Fruit fly (Drosophila melanogaster) whole organism, embryonic: ENCODE data around the gene Sfp26Ad.

Experiments used
- Asciz ChIP-seq: fragments of 200-800 bp; sonication (Bioruptor generic); optimal IDR thresholded peaks from 2 replicates; lab custom pipeline; 2017; ENCODE audit warnings: missing biosample characterization, mild to moderate bottlenecking, missing genetic modification characterization, missing genetic modification reagents
- CG1024 ChIP-seq: fragments of 200-800 bp; sonication (Bioruptor generic); IDR thresholded peaks from 2 replicates; pipeline ENCODE4 v1.3.6; 2022; ENCODE audit warnings: missing biosample characterization, missing genetic modification characterization
- CG10274 ChIP-seq: fragments of 200-800 bp; sonication (Bioruptor generic); optimal IDR thresholded peaks from 3 replicates; lab custom pipeline; 2017; ENCODE audit warnings: missing biosample characterization, mild to moderate bottlenecking, missing genetic modification characterization
- CG11456 ChIP-seq: fragments of 200-800 bp; sonication (Bioruptor generic); IDR thresholded peaks from 3 replicates; pipeline ENCODE4 v1.3.6; 2022; ENCODE audit warnings: missing biosample characterization, missing genetic modification characterization
- CG1233 ChIP-seq: fragments of 200-800 bp; sonication (Bioruptor generic); optimal IDR thresholded peaks from 4 replicates; lab custom pipeline; 2018; ENCODE audit warnings: missing biosample characterization, mild to moderate bottlenecking, missing genetic modification characterization
- CG12942 ChIP-seq: fragments of 200-800 bp; sonication (Bioruptor generic); optimal IDR thresholded peaks from 3 replicates; lab custom pipeline; 2016; ENCODE audit warnings: missing biosample characterization, missing genetic modification characterization
- CG14014 ChIP-seq: fragments of 200-800 bp; sonication (Bioruptor generic); IDR thresholded peaks from 2 replicates; pipeline ENCODE4 v1.3.6; 2022; ENCODE audit warnings: missing biosample characterization, missing genetic modification characterization
- CG16813 ChIP-seq: fragments of 200-800 bp; sonication (Bioruptor generic); IDR thresholded peaks from 3 replicates; pipeline ENCODE4 v1.3.6; 2022; ENCODE audit warnings: missing biosample characterization, missing genetic modification characterization; ENCODE audit not compliant: partially characterized antibody
- CG17829 ChIP-seq: fragments of 200-800 bp; optimal IDR thresholded peaks from 2 replicates; lab custom pipeline; 2019; ENCODE audit warnings: missing biosample characterization, mild to moderate bottlenecking, missing genetic modification characterization, moderate library complexity
- CG17912 ChIP-seq: fragments of 200-800 bp; sonication (Bioruptor generic); optimal IDR thresholded peaks from 2 replicates; lab custom pipeline; 2018; ENCODE audit warnings: missing biosample characterization, mild to moderate bottlenecking, missing genetic modification characterization
- CG33213 ChIP-seq: fragments of 200-800 bp; sonication (Bioruptor generic); optimal IDR thresholded peaks from 3 replicates; lab custom pipeline; 2016; ENCODE audit warnings: missing biosample characterization, missing genetic modification characterization
- CG4730 ChIP-seq: fragments of 200-800 bp; sonication (Bioruptor generic); IDR thresholded peaks from 2 replicates; pipeline ENCODE4 v1.3.6; 2022; ENCODE audit warnings: missing biosample characterization, missing genetic modification characterization
- CG5953 ChIP-seq: fragments of 200-800 bp; sonication (Bioruptor generic); IDR thresholded peaks from 2 replicates; pipeline ENCODE4 v1.3.6; 2022; ENCODE audit warnings: missing biosample characterization, missing genetic modification characterization
- CG6254 ChIP-seq: fragments of 200-800 bp; sonication (Bioruptor generic); optimal IDR thresholded peaks from 3 replicates; lab custom pipeline; 2017; ENCODE audit warnings: mild to moderate bottlenecking, missing biosample characterization, missing genetic modification reagents, missing genetic modification characterization
- CG6654 ChIP-seq: fragments of 200-800 bp; sonication (Bioruptor generic); optimal IDR thresholded peaks from 2 replicates; lab custom pipeline; 2017; ENCODE audit warnings: missing biosample characterization, mild to moderate bottlenecking, missing genetic modification characterization
- CG7271 ChIP-seq: fragments of 200-800 bp; sonication (Bioruptor generic); optimal IDR thresholded peaks from 2 replicates; lab custom pipeline; 2018; ENCODE audit warnings: missing biosample characterization, mild to moderate bottlenecking, missing genetic modification characterization, moderate library complexity
- CG7928 ChIP-seq: fragments of 200-800 bp; sonication (Bioruptor generic); optimal IDR thresholded peaks from 2 replicates; lab custom pipeline; 2017; ENCODE audit warnings: missing biosample characterization, mild to moderate bottlenecking, missing genetic modification characterization
- CG8478 ChIP-seq: fragments of >200 bp; optimal IDR thresholded peaks from 2 replicates; lab custom pipeline; 2018
- CG9876 ChIP-seq: fragments of 200-800 bp; sonication (Bioruptor generic); optimal IDR thresholded peaks from 2 replicates; lab custom pipeline; 2016; ENCODE audit warnings: missing biosample characterization, missing genetic modification characterization
- Dad ChIP-seq: fragments of 200-800 bp; sonication (Bioruptor generic); optimal IDR thresholded peaks from 3 replicates; lab custom pipeline; 2016; ENCODE audit warnings: missing biosample characterization, missing genetic modification characterization
- Deaf1 ChIP-seq: fragments of 200-800 bp; optimal IDR thresholded peaks from 3 replicates; lab custom pipeline; 2019; ENCODE audit warnings: missing biosample characterization, mild to moderate bottlenecking, missing genetic modification characterization, moderate library complexity
- Hey ChIP-seq: fragments of 200-800 bp; sonication (Bioruptor generic); optimal IDR thresholded peaks from 3 replicates; lab custom pipeline; 2018; ENCODE audit warnings: missing biosample characterization, mild to moderate bottlenecking, missing genetic modification characterization
- Hr51 ChIP-seq, 2 experiments: fragments of 200-800 bp; sonication (Bioruptor generic); optimal IDR thresholded peaks; 2 replicates in 1 of 2; 3 replicates in 1 of 2; lab custom pipeline; 2016 to 2018; ENCODE audit warnings: missing biosample characterization in 2 of 2, missing genetic modification characterization in 2 of 2, mild to moderate bottlenecking in 1 of 2, moderate library complexity in 1 of 2
- Lpt ChIP-seq: fragments of >200 bp; optimal IDR thresholded peaks from 2 replicates; lab custom pipeline; 2018; ENCODE audit warnings: missing biosample characterization, missing genetic modification characterization
- bigmax ChIP-seq: fragments of 200-800 bp; sonication (Bioruptor generic); optimal IDR thresholded peaks from 2 replicates; lab custom pipeline; 2018; ENCODE audit warnings: missing biosample characterization, mild to moderate bottlenecking, missing genetic modification characterization
- chinmo ChIP-seq: fragments of 200-800 bp; sonication (Bioruptor generic); IDR thresholded peaks from 4 replicates; pipeline ENCODE4 v1.3.6; 2022; ENCODE audit warnings: missing biosample characterization, missing genetic modification characterization; ENCODE audit not compliant: partially characterized antibody
- corto ChIP-seq: fragments of 200-800 bp; sonication (Bioruptor generic); optimal IDR thresholded peaks from 2 replicates; lab custom pipeline; 2016; ENCODE audit warnings: missing biosample characterization, mild to moderate bottlenecking, missing genetic modification characterization, moderate library complexity
- crc ChIP-seq: fragments of 200-800 bp; sonication (Bioruptor generic); optimal IDR thresholded peaks from 2 replicates; lab custom pipeline; 2016; ENCODE audit warnings: missing biosample characterization, missing genetic modification characterization
- cwo ChIP-seq: fragments of 200-800 bp; sonication (Bioruptor generic); optimal IDR thresholded peaks from 3 replicates; lab custom pipeline; 2017; ENCODE audit warnings: missing biosample characterization, missing genetic modification characterization, mild to moderate bottlenecking, moderate library complexity, missing genetic modification reagents
- eve ChIP-seq, 2 experiments: fragments of >200 bp; optimal IDR thresholded peaks; 2 replicates each; lab custom pipeline; 2017; ENCODE audit warnings: missing biosample characterization in 2 of 2, missing genetic modification characterization in 2 of 2
- fd64A ChIP-seq: fragments of 200-800 bp; sonication (Bioruptor generic); optimal IDR thresholded peaks from 3 replicates; lab custom pipeline; 2018; ENCODE audit warnings: missing biosample characterization, mild to moderate bottlenecking, missing genetic modification characterization
- gsb ChIP-seq: fragments of 200-800 bp; sonication (Bioruptor generic); IDR thresholded peaks from 2 replicates; pipeline ENCODE4 v1.3.6; 2022; ENCODE audit warnings: missing biosample characterization, missing genetic modification characterization
- hbn ChIP-seq: fragments of 200-800 bp; sonication (Bioruptor generic); IDR thresholded peaks from 2 replicates; pipeline ENCODE4 v1.3.6; 2022; ENCODE audit warnings: missing biosample characterization, missing genetic modification characterization; ENCODE audit not compliant: partially characterized antibody
- her ChIP-seq: fragments of 200-800 bp; sonication (Bioruptor generic); optimal IDR thresholded peaks from 2 replicates; lab custom pipeline; 2016; ENCODE audit warnings: missing biosample characterization, missing genetic modification characterization
- ken ChIP-seq: fragments of 200-800 bp; sonication (Bioruptor generic); IDR thresholded peaks from 3 replicates; pipeline ENCODE4 v1.3.6; 2022; ENCODE audit warnings: missing biosample characterization, missing genetic modification characterization
- mirr ChIP-seq: fragments of 200-800 bp; sonication (Bioruptor generic); optimal IDR thresholded peaks from 3 replicates; lab custom pipeline; 2018; ENCODE audit warnings: missing biosample characterization, mild to moderate bottlenecking, missing genetic modification characterization
- p53 ChIP-seq: fragments of 200-800 bp; sonication (Bioruptor generic); optimal IDR thresholded peaks from 2 replicates; lab custom pipeline; 2016; ENCODE audit warnings: missing biosample characterization, missing genetic modification characterization
- peb ChIP-seq: fragments of 200-800 bp; sonication (Bioruptor generic); IDR thresholded peaks from 2 replicates; pipeline ENCODE4 v1.3.6; 2022; ENCODE audit warnings: missing biosample characterization, missing genetic modification characterization
- pnt ChIP-seq: fragments of 200-800 bp; sonication (Bioruptor generic); optimal IDR thresholded peaks from 3 replicates; lab custom pipeline; 2016; ENCODE audit warnings: missing biosample characterization, missing genetic modification characterization
- row ChIP-seq: fragments of 200-800 bp; sonication (Bioruptor generic); IDR thresholded peaks from 3 replicates; pipeline ENCODE4 v1.3.6; 2022; ENCODE audit warnings: missing biosample characterization, missing genetic modification characterization
- salm ChIP-seq: fragments of 200-800 bp; sonication (Bioruptor generic); optimal IDR thresholded peaks from 2 replicates; lab custom pipeline; 2018; ENCODE audit warnings: missing biosample characterization, mild to moderate bottlenecking, missing genetic modification characterization
- sc ChIP-seq, 3 experiments: fragments of >200 bp in 2 of 3; fragments of 200-800 bp in 1 of 3; sonication (Bioruptor generic) in 1 of 3; optimal IDR thresholded peaks; 2 replicates in 2 of 3; 3 replicates in 1 of 3; lab custom pipeline; 2017; ENCODE audit warnings: mild to moderate bottlenecking in 1 of 3, missing biosample characterization in 1 of 3, missing genetic modification characterization in 1 of 3, missing genetic modification reagents in 1 of 3
- sisA ChIP-seq: fragments of 200-800 bp; sonication (Bioruptor generic); IDR thresholded peaks from 2 replicates; pipeline ENCODE4 v1.3.6; 2022; ENCODE audit warnings: missing biosample characterization, missing genetic modification characterization
- tgo ChIP-seq: fragments of 200-800 bp; sonication (Bioruptor generic); IDR thresholded peaks from 3 replicates; pipeline ENCODE4 v1.3.6; 2022; ENCODE audit warnings: missing biosample characterization, missing genetic modification characterization
- tna ChIP-seq: fragments of 200-800 bp; sonication (Bioruptor generic); IDR thresholded peaks from 2 replicates; pipeline ENCODE4 v1.3.6; 2022; ENCODE audit warnings: missing biosample characterization, missing genetic modification characterization; ENCODE audit not compliant: partially characterized antibody
- vfl ChIP-seq: fragments of 200-800 bp; sonication (Bioruptor generic); optimal IDR thresholded peaks from 2 replicates; lab custom pipeline; 2016; ENCODE audit warnings: missing biosample characterization, missing genetic modification characterization
- wor ChIP-seq: fragments of 200-800 bp; sonication (Bioruptor generic); IDR thresholded peaks from 2 replicates; pipeline ENCODE4 v1.3.6; 2022; ENCODE audit warnings: missing biosample characterization, missing genetic modification characterization
- zen ChIP-seq: fragments of 200-800 bp; sonication (Bioruptor generic); optimal IDR thresholded peaks from 3 replicates; lab custom pipeline; 2018; ENCODE audit warnings: missing biosample characterization, mild to moderate bottlenecking, missing genetic modification characterization, moderate library complexity

The Sfp26Ad gene

DNA sequence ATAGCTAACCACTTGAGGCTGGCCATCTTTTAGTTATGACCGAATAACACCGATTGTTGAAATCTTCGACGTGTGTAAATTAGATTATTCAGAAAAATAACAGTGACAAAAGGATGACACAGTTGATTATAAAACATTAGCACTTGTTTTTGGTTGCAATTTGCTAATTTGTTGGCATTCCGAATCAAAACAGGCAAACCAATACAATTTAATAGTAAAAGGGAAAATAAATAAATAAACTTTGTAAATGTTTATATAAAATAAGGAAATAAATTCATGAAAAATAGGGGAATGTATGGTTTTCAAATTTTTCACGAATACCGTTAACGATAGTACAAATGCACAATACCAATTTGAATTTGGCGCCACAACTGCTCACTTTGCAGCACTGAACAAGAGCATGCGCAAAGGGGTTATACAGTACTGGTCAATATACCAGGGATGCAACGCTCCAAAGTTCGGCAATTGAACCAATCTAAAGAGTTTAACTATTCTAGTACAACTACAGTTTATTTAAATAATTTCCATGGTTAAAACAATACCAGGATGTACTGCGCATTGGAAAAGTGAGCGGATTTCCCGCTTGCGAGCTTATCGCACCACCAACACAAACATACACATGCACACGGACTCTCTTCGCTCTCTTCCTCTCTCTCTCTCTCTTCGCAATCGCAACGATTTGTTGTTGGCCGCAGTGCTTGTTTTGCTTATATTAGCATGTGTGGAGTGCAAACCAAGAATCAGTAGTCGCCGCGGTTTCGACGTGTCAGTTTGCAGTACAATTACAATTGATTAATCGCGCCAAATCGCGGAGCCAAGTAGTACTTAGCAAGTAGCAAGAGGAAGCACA, at the start of gene Sfp26Ad, which contains the start of gene Gpdh1 (continued):
- peak; percentile 50 for TF ChIP-seq pnt (GFP tag; lab: Kevin White, UChicago)
- TF ChIP-seq CG4730 (GFP tag; lab: Robert Waterston, UW) = peak; percentile 47; the same call in 1 of the 2 replicates
- TF ChIP-seq chinmo (GFP tag; lab: Robert Waterston, UW) = peak; percentile 94; the same call in 3 of the 4 replicates
- TF ChIP-seq CG1024 (GFP tag; lab: Robert Waterston, UW) = peak; percentile 53; the same call in 1 of the 2 replicates
- no peak for TF ChIP-seq Hey (tag; lab: Kevin White, UChicago)
- TF ChIP-seq wor (GFP tag; lab: Robert Waterston, UW) = no peak
- TF ChIP-seq tna = no peak; the same call in 1 of the 2 replicates
- peak; percentile 38 for TF ChIP-seq p53 (GFP tag; lab: Kevin White, UChicago)
- TF ChIP-seq CG17829 = peak; percentile 73
- peak; percentile 68 for TF ChIP-seq cwo (GFP tag; lab: Kevin White, UChicago)
- no peak for TF ChIP-seq eve (GFP tag; optimal IDR thresholded peaks at IDR 0.05; lab: Kevin White, UChicago)
- peak; percentile 77 for TF ChIP-seq her (GFP tag; lab: Kevin White, UChicago)
- peak; percentile 99 for TF ChIP-seq CG7928 (GFP tag; lab: Kevin White, UChicago)
- TF ChIP-seq CG1233 = peak; percentile 9
- no peak for TF ChIP-seq CG7271 (tag; lab: Kevin White, UChicago)
- TF ChIP-seq CG11456 (GFP tag; lab: Robert Waterston, UW) = peak; percentile 87
- peak; percentile 65 for TF ChIP-seq sisA (GFP tag; lab: Robert Waterston, UW)
- peak; percentile 71 for TF ChIP-seq CG12942 (GFP tag; lab: Kevin White, UChicago)
- TF ChIP-seq corto (GFP tag; lab: Kevin White, UChicago) = peak; percentile 75
- 0 out of 2 replicates have a peak, but pooled peaks have one; percentile 11 for TF ChIP-seq peb (GFP tag; lab: Robert Waterston, UW)
- no peak for TF ChIP-seq CG6654 (GFP tag; lab: Kevin White, UChicago)
- TF ChIP-seq CG8478 (lab: Kevin White, UChicago) = no peak
- peak; percentile 44; the same call in 2 of the 3 replicates for TF ChIP-seq tgo
- TF ChIP-seq zen = peak; percentile 25
- peak; percentile 44; the same call in 1 of the 2 replicates for TF ChIP-seq CG5953 (GFP tag; lab: Robert Waterston, UW)
- peak; percentile 63 for TF ChIP-seq crc
- TF ChIP-seq CG14014 = peak; percentile 56; the same call in 1 of the 2 replicates
- 0 out of 3 replicates have a peak, but pooled peaks have one; percentile 36 for TF ChIP-seq CG16813 (GFP tag; lab: Robert Waterston, UW)
- TF ChIP-seq CG10274 (GFP tag; lab: Kevin White, UChicago) = no peak
- peak; percentile 2 for TF ChIP-seq CG6254 (GFP tag; lab: Kevin White, UChicago)
- TF ChIP-seq fd64A (GFP tag; lab: Kevin White, UChicago) = peak; percentile 12
- TF ChIP-seq Hr51 (GFP tag; optimal IDR thresholded peaks at IDR 0.05; lab: Kevin White, UChicago) = peak; percentile 64 to 88
- TF ChIP-seq mirr (GFP tag; lab: Kevin White, UChicago) = peak; percentile 72
- TF ChIP-seq ken (GFP tag; lab: Robert Waterston, UW) = peak; percentile 72
- no peak; the same call in 1 of the 2 replicates for TF ChIP-seq hbn (GFP tag; lab: Robert Waterston, UW)
- TF ChIP-seq CG9876 = peak; percentile 46
- peak; percentile 81 for TF ChIP-seq vfl (GFP tag; lab: Kevin White, UChicago)
- TF ChIP-seq salm (tag; lab: Kevin White, UChicago) = peak; percentile 60
- TF ChIP-seq gsb (GFP tag; lab: Robert Waterston, UW) = peak; percentile 50
- TF ChIP-seq Dad (GFP tag; lab: Kevin White, UChicago) = peak; percentile 79
- peak; percentile 71 for TF ChIP-seq CG17912 (GFP tag; lab: Kevin White, UChicago)
- TF ChIP-seq Deaf1 = peak; percentile 42
- peak; percentile 77 for TF ChIP-seq row
- no peak for TF ChIP-seq sc (optimal IDR thresholded peaks at IDR 0.05; lab: Kevin White, UChicago)
- TF ChIP-seq sc (GFP tag; optimal IDR thresholded peaks at IDR 0.05; lab: Kevin White, UChicago) = no peak
- TF ChIP-seq bigmax (GFP tag; lab: Kevin White, UChicago) = peak; percentile 23
- peak; percentile 5 for TF ChIP-seq Asciz (GFP tag; lab: Kevin White, UChicago)
- TF ChIP-seq Lpt (GFP tag; lab: Kevin White, UChicago) = no peak
- peak; percentile 81 for TF ChIP-seq CG33213 (GFP tag; lab: Kevin White, UChicago)
